Worm (Caenorhabditis elegans) whole organism, L4 larva: ENCODE results near the gene F35H8.12.

Source experiments
- D1046.2 ChIP-seq: fragments of 200-800 bp; sonication (Bioruptor generic); IDR thresholded peaks from 2 replicates; pipeline ENCODE4 v1.3.6; 2022; ENCODE audit warnings: missing genetic modification characterization, missing compliant biosample characterization
- F37D6.2 ChIP-seq: sonication (generic microtip); optimal IDR thresholded peaks from 2 replicates; lab custom pipeline; 2016; ENCODE audit warnings: mild to moderate bottlenecking, missing genetic modification characterization, missing compliant biosample characterization
- F49E8.2 ChIP-seq: sonication (generic microtip); optimal IDR thresholded peaks from 2 replicates; lab custom pipeline; 2016; ENCODE audit warnings: missing compliant biosample characterization, mild to moderate bottlenecking, missing genetic modification characterization, borderline replicate concordance
- T26A8.4 ChIP-seq: fragments of 200-800 bp; sonication (Bioruptor generic); IDR thresholded peaks from 2 replicates; pipeline ENCODE4 v1.3.6; 2022; ENCODE audit warnings: missing genetic modification characterization, missing compliant biosample characterization
- Y105C5A.15 ChIP-seq: fragments of 200-800 bp; sonication (Bioruptor generic); IDR thresholded peaks from 2 replicates; pipeline ENCODE4 v1.3.6; 2022; ENCODE audit warnings: missing genetic modification characterization, missing compliant biosample characterization
- ZK337.2 ChIP-seq: fragments of 200-800 bp; sonication (Bioruptor generic); IDR thresholded peaks from 2 replicates; pipeline ENCODE4 v1.3.6; 2022; ENCODE audit warnings: missing genetic modification reagents, missing genetic modification characterization, missing compliant biosample characterization
- ZK546.5 ChIP-seq, 2 experiments: sonication (generic microtip); optimal IDR thresholded peaks; 2 replicates each; lab custom pipeline; 2017; ENCODE audit warnings: missing biosample characterization in 2 of 2, missing genetic modification characterization in 2 of 2
- aha-1 ChIP-seq: fragments of 150-350 bp; peaks from one replicate; lab custom pipeline; 2014; ENCODE audit warnings: missing biosample characterization, missing genetic modification characterization
- arid-1 ChIP-seq: fragments of 200-800 bp; sonication (Bioruptor generic); conservative IDR thresholded peaks from 2 replicates; pipeline ENCODE4 v1.3.6; 2022; ENCODE audit warnings: missing genetic modification reagents, missing genetic modification characterization, missing compliant biosample characterization
- ceh-32 ChIP-seq: sonication (generic microtip); optimal IDR thresholded peaks from 2 replicates; lab custom pipeline; 2016; ENCODE audit warnings: mild to moderate bottlenecking, missing genetic modification characterization, missing compliant biosample characterization; ENCODE audit not compliant: poor library complexity
- ceh-62 ChIP-seq: sonication (generic microtip); optimal IDR thresholded peaks from 2 replicates; lab custom pipeline; 2017; ENCODE audit warnings: missing biosample characterization, missing genetic modification characterization
- cey-2 ChIP-seq: sonication (generic microtip); optimal IDR thresholded peaks from 3 replicates; lab custom pipeline; 2017; ENCODE audit warnings: missing genetic modification characterization, mild to moderate bottlenecking, missing compliant biosample characterization, antibody characterized with exemption, borderline replicate concordance; ENCODE audit not compliant: insufficient read depth
- ctbp-1 ChIP-seq: fragments of 200-800 bp; sonication (Bioruptor generic); IDR thresholded peaks from 2 replicates; pipeline ENCODE4 v1.3.6; 2022; ENCODE audit warnings: missing genetic modification reagents, missing genetic modification characterization, missing compliant biosample characterization
- daf-12 ChIP-seq: fragments of 150-350 bp; optimal IDR thresholded peaks from 2 replicates; lab custom pipeline; 2014; ENCODE audit warnings: missing biosample characterization, missing genetic modification reagents, missing genetic modification characterization
- daf-19 ChIP-seq: fragments of 200-800 bp; sonication (Bioruptor generic); conservative IDR thresholded peaks from 2 replicates; pipeline ENCODE4 v1.3.6; 2022; ENCODE audit warnings: missing genetic modification characterization, missing compliant biosample characterization
- dmd-6 ChIP-seq: fragments of 200-800 bp; sonication (Bioruptor generic); IDR thresholded peaks from 2 replicates; pipeline ENCODE4 v1.3.6; 2022; ENCODE audit warnings: missing genetic modification reagents, missing genetic modification characterization, missing compliant biosample characterization
- dpl-1 ChIP-seq: fragments of 150-350 bp; optimal IDR thresholded peaks from 2 replicates; lab custom pipeline; 2014; ENCODE audit warnings: missing biosample characterization, missing genetic modification reagents, missing genetic modification characterization
- duxl-1 ChIP-seq: sonication (generic microtip); optimal IDR thresholded peaks from 2 replicates; lab custom pipeline; 2016; ENCODE audit warnings: mild to moderate bottlenecking, missing genetic modification characterization, moderate library complexity, missing compliant biosample characterization; ENCODE audit not compliant: poor library complexity
- dve-1 ChIP-seq: sonication (generic microtip); optimal IDR thresholded peaks from 2 replicates; lab custom pipeline; 2017; ENCODE audit warnings: antibody characterized with exemption, mild to moderate bottlenecking, missing genetic modification characterization, missing compliant biosample characterization; ENCODE audit not compliant: insufficient read depth
- fkh-10 ChIP-seq: fragments of 150-350 bp; optimal IDR thresholded peaks from 2 replicates; lab custom pipeline; 2014; ENCODE audit warnings: missing biosample characterization, missing genetic modification reagents, missing genetic modification characterization
- gei-8 ChIP-seq: fragments of 200-800 bp; sonication (Bioruptor generic); optimal IDR thresholded peaks from 2 replicates; lab custom pipeline; 2018; ENCODE audit warnings: mild to moderate bottlenecking, missing genetic modification characterization, missing compliant biosample characterization
- hif-1 ChIP-seq, 2 experiments: sonication (generic microtip); optimal IDR thresholded peaks; 2 replicates each; lab custom pipeline; 2016 to 2017; ENCODE audit warnings: missing compliant biosample characterization in 2 of 2, missing genetic modification characterization in 2 of 2, missing genetic modification reagents in 2 of 2, missing genotype in 2 of 2, mild to moderate bottlenecking in 1 of 2
- hlh-30 ChIP-seq: sonication (generic microtip); optimal IDR thresholded peaks from 2 replicates; lab custom pipeline; 2017; ENCODE audit warnings: antibody characterized with exemption, mild to moderate bottlenecking, missing genetic modification characterization, missing compliant biosample characterization; ENCODE audit not compliant: insufficient read depth
- hmg-1.1 ChIP-seq: fragments of 200-800 bp; sonication (Bioruptor generic); IDR thresholded peaks from 2 replicates; pipeline ENCODE4 v1.3.6; 2022; ENCODE audit warnings: missing genetic modification reagents, missing genetic modification characterization, missing compliant biosample characterization
- lin-1 ChIP-seq: fragments of 200-800 bp; sonication (Bioruptor generic); IDR thresholded peaks from 2 replicates; pipeline ENCODE4 v1.3.6; 2022; ENCODE audit warnings: missing genetic modification reagents, missing genetic modification characterization, missing compliant biosample characterization
- lin-39 ChIP-seq: fragments of 150-350 bp; optimal IDR thresholded peaks from 2 replicates; lab custom pipeline; 2014; ENCODE audit warnings: missing biosample characterization, missing genetic modification reagents, missing genetic modification characterization
- lsy-2 ChIP-seq, 2 experiments: fragments of 150-350 bp in 1 of 2; sonication (generic microtip) in 1 of 2; optimal IDR thresholded peaks; 2 replicates each; lab custom pipeline; 2014 to 2017; ENCODE audit warnings: missing biosample characterization in 2 of 2, missing genetic modification characterization in 2 of 2
- madf-9 ChIP-seq: fragments of 200-800 bp; sonication (Bioruptor generic); conservative IDR thresholded peaks from 2 replicates; pipeline ENCODE4 v1.3.6; 2022; ENCODE audit warnings: missing genetic modification reagents, missing genetic modification characterization, missing compliant biosample characterization
- mdl-1 ChIP-seq, 2 experiments: fragments of 150-350 bp in 1 of 2; sonication (generic microtip) in 1 of 2; optimal IDR thresholded peaks; 2 replicates each; lab custom pipeline; 2014 to 2017; ENCODE audit warnings: missing biosample characterization in 2 of 2, missing genetic modification characterization in 2 of 2
- mxl-2 ChIP-seq: fragments of 200-800 bp; sonication (Bioruptor generic); conservative IDR thresholded peaks from 2 replicates; pipeline ENCODE4 v1.3.6; 2022; ENCODE audit warnings: missing genetic modification reagents, missing genetic modification characterization, missing compliant biosample characterization
- mxl-3 ChIP-seq: fragments of 200-800 bp; sonication (Bioruptor generic); optimal IDR thresholded peaks from 2 replicates; lab custom pipeline; 2018; ENCODE audit warnings: mild to moderate bottlenecking, missing genetic modification characterization, missing compliant biosample characterization
- nhr-102 ChIP-seq: sonication (generic microtip); optimal IDR thresholded peaks from 2 replicates; lab custom pipeline; 2016; ENCODE audit warnings: mild to moderate bottlenecking, missing genetic modification characterization, moderate library complexity, missing compliant biosample characterization
- nhr-11 ChIP-seq: fragments of 150-350 bp; optimal IDR thresholded peaks from 2 replicates; lab custom pipeline; 2014; ENCODE audit warnings: missing biosample characterization, missing genetic modification characterization
- nhr-111 ChIP-seq: fragments of 200-800 bp; sonication (Bioruptor generic); optimal IDR thresholded peaks from 2 replicates; lab custom pipeline; 2018; ENCODE audit warnings: mild to moderate bottlenecking, missing genetic modification characterization, missing compliant biosample characterization
- nhr-237 ChIP-seq: sonication (generic microtip); optimal IDR thresholded peaks from 2 replicates; lab custom pipeline; 2017; ENCODE audit warnings: missing biosample characterization, missing genetic modification characterization
- nhr-25 ChIP-seq: sonication (generic microtip); optimal IDR thresholded peaks from 2 replicates; lab custom pipeline; 2017; ENCODE audit warnings: missing genetic modification characterization, mild to moderate bottlenecking, missing compliant biosample characterization, antibody characterized with exemption, moderate library complexity, borderline replicate concordance; ENCODE audit not compliant: insufficient read depth
- nhr-28 ChIP-seq: fragments of 150-350 bp; optimal IDR thresholded peaks from 2 replicates; lab custom pipeline; 2014; ENCODE audit warnings: missing biosample characterization, missing genetic modification characterization
- nhr-77 ChIP-seq: fragments of 150-350 bp; optimal IDR thresholded peaks from 2 replicates; lab custom pipeline; 2014; ENCODE audit warnings: missing biosample characterization, missing genetic modification characterization
- php-3 ChIP-seq: fragments of 200-800 bp; sonication (Bioruptor generic); IDR thresholded peaks from 2 replicates; pipeline ENCODE4 v1.3.6; 2022; ENCODE audit warnings: missing genetic modification reagents, missing genetic modification characterization, missing compliant biosample characterization
- pqm-1 ChIP-seq: sonication (generic microtip); optimal IDR thresholded peaks from 2 replicates; lab custom pipeline; 2017; ENCODE audit warnings: missing biosample characterization, missing genetic modification characterization
- rbr-2 ChIP-seq: sonication (generic microtip); optimal IDR thresholded peaks from 2 replicates; lab custom pipeline; 2016; ENCODE audit warnings: missing genotype, missing genetic modification characterization, missing compliant biosample characterization
- spr-3 ChIP-seq: fragments of 200-800 bp; sonication (Bioruptor generic); optimal IDR thresholded peaks from 2 replicates; lab custom pipeline; 2018; ENCODE audit warnings: mild to moderate bottlenecking, missing genetic modification characterization, missing compliant biosample characterization
- unc-39 ChIP-seq: sonication (generic microtip); optimal IDR thresholded peaks from 2 replicates; lab custom pipeline; 2017; ENCODE audit warnings: missing biosample characterization, missing genetic modification characterization
- vab-7 ChIP-seq: fragments of 200-800 bp; sonication (Bioruptor generic); IDR thresholded peaks from 2 replicates; pipeline ENCODE4 v1.3.6; 2022; ENCODE audit warnings: missing genetic modification reagents, missing genetic modification characterization, missing compliant biosample characterization
- zfp-2 ChIP-seq: sonication (generic microtip); optimal IDR thresholded peaks from 2 replicates; lab custom pipeline; 2016; ENCODE audit warnings: mild to moderate bottlenecking, missing genetic modification characterization, missing compliant biosample characterization
- zfp-3 ChIP-seq: fragments of 200-800 bp; sonication (Bioruptor generic); conservative IDR thresholded peaks from 2 replicates; pipeline ENCODE4 v1.3.6; 2022; ENCODE audit warnings: missing genetic modification reagents, missing genetic modification characterization, missing compliant biosample characterization

Gene F35H8.12

ce11 chrII:9600022-9600722, 48.5 kb downstream of the F35H8.12 start (continued):
- TF ChIP-seq nhr-28 (tag; lab: Kevin White, UChicago) (peak; percentile 37), mxl-3 (GFP tag; lab: Kevin White, UChicago) (peak; percentile 23), spr-3 (GFP tag; lab: Kevin White, UChicago) (no peak), nhr-25 (tag; lab: Kevin White, UChicago) (no peak), ZK546.5 (tag; optimal IDR thresholded peaks at IDR 0.05; lab: Kevin White, UChicago) (no peak), zfp-3 (GFP tag; lab: Robert Waterston, UW) (0 out of 2 replicates have a peak, but pooled peaks have one; percentile 1), cey-2 (tag; lab: Kevin White, UChicago) (no peak), zfp-2 (no peak), fkh-10 (GFP tag; lab: Kevin White, UChicago) (no peak), mdl-1 (tag; optimal IDR thresholded peaks at IDR 0.05; lab: Kevin White, UChicago) (peak in 1 of 2 experiments; percentile 42), mxl-2 (GFP tag; lab: Robert Waterston, UW) (no peak), ZK337.2 (GFP tag; lab: Robert Waterston, UW) (no peak), ceh-62 (tag; lab: Kevin White, UChicago) (no peak), hlh-30 (tag; lab: Kevin White, UChicago) (peak; percentile 26), ctbp-1 (GFP tag; lab: Robert Waterston, UW) (no peak), D1046.2 (GFP tag; lab: Robert Waterston, UW) (no peak), rbr-2 (tag; lab: Kevin White, UChicago) (no peak), php-3 (GFP tag; lab: Robert Waterston, UW) (peak; percentile 13; the same call in 1 of the 2 replicates), lin-1 (GFP tag; lab: Robert Waterston, UW) (no peak), T26A8.4 (GFP tag; lab: Robert Waterston, UW) (no peak), ceh-32 (tag; lab: Kevin White, UChicago) (no peak), dmd-6 (GFP tag; lab: Robert Waterston, UW) (peak; percentile 25), duxl-1 (tag; lab: Kevin White, UChicago) (no peak), nhr-11 (tag; lab: Kevin White, UChicago) (no peak), nhr-237 (tag; lab: Kevin White, UChicago) (no peak), daf-12 (tag; lab: Kevin White, UChicago) (no peak), nhr-77 (tag; lab: Kevin White, UChicago) (no peak), pqm-1 (tag; lab: Kevin White, UChicago) (peak; percentile 48), F49E8.2 (tag; lab: Kevin White, UChicago) (no peak), nhr-111 (GFP tag; lab: Kevin White, UChicago) (no peak), dve-1 (tag; lab: Kevin White, UChicago) (peak; percentile 53), arid-1 (GFP tag; lab: Robert Waterston, UW) (no peak)

ce11 chrII:9601069-9601468, 49.4 kb downstream of the F35H8.12 start:
- TF ChIP-seq nhr-77 (tag; lab: Kevin White, UChicago) (no peak), hmg-1.1 (GFP tag; lab: Robert Waterston, UW) (no peak), lsy-2 (tag; optimal IDR thresholded peaks at IDR 0.05; lab: Kevin White, UChicago) (peak in 1 of 2 experiments; percentile 60), Y105C5A.15 (GFP tag; lab: Robert Waterston, UW) (no peak), nhr-102 (tag; lab: Kevin White, UChicago) (peak; percentile 49), lin-39 (no peak), hif-1 (tag; optimal IDR thresholded peaks at IDR 0.05; lab: Kevin White, UChicago) (peak in 1 of 2 experiments; percentile 37), dpl-1 (GFP tag; lab: Kevin White, UChicago) (peak; percentile 8), nhr-11 (tag; lab: Kevin White, UChicago) (peak; percentile 96), hlh-30 (tag; lab: Kevin White, UChicago) (peak; percentile 91), duxl-1 (tag; lab: Kevin White, UChicago) (no peak), vab-7 (GFP tag; lab: Robert Waterston, UW) (no peak), F37D6.2 (no peak), aha-1 (tag; lab: Kevin White, UChicago) (peak; percentile 95), ceh-32 (tag; lab: Kevin White, UChicago) (no peak), gei-8 (GFP tag; lab: Kevin White, UChicago) (no peak), unc-39 (tag; lab: Kevin White, UChicago) (no peak), madf-9 (GFP tag; lab: Robert Waterston, UW) (no peak), daf-19 (GFP tag; lab: Robert Waterston, UW) (no peak), nhr-28 (tag; lab: Kevin White, UChicago) (peak; percentile 91), pqm-1 (tag; lab: Kevin White, UChicago) (peak; percentile 28)
